Fruit fly (Drosophila melanogaster) whole organism, embryonic: Measurements from ENCODE around the gene CG43339.

Experiments
- Ada2b ChIP-seq: fragments of 200-800 bp; sonication (Bioruptor generic); IDR thresholded peaks from 2 replicates; pipeline ENCODE4 v1.3.6; 2022; ENCODE audit warnings: missing biosample characterization, missing genetic modification characterization
- Blimp-1 ChIP-seq: fragments of 200-800 bp; sonication (Bioruptor generic); optimal IDR thresholded peaks from 3 replicates; lab custom pipeline; 2018; ENCODE audit warnings: missing biosample characterization, missing genetic modification characterization, mild to moderate bottlenecking, moderate library complexity, missing genetic modification reagents
- C15 ChIP-seq: fragments of 200-800 bp; sonication (Bioruptor generic); IDR thresholded peaks from 3 replicates; pipeline ENCODE4 v1.3.6; 2022; ENCODE audit warnings: missing biosample characterization, missing genetic modification characterization
- CG11085 ChIP-seq: fragments of 200-800 bp; sonication (Bioruptor generic); IDR thresholded peaks from 2 replicates; pipeline ENCODE4 v1.3.6; 2022; ENCODE audit warnings: missing biosample characterization, missing genetic modification characterization
- CG12299 ChIP-seq: fragments of 200-800 bp; sonication (Bioruptor generic); optimal IDR thresholded peaks from 2 replicates; lab custom pipeline; 2018; ENCODE audit warnings: missing biosample characterization, mild to moderate bottlenecking, missing genetic modification characterization
- CG13296 ChIP-seq: fragments of 200-800 bp; sonication (Bioruptor generic); optimal IDR thresholded peaks from 3 replicates; lab custom pipeline; 2018; ENCODE audit warnings: missing biosample characterization, mild to moderate bottlenecking, missing genetic modification characterization
- CG15011 ChIP-seq: fragments of 200-800 bp; sonication (Bioruptor generic); optimal IDR thresholded peaks from 3 replicates; lab custom pipeline; 2018; ENCODE audit warnings: missing biosample characterization, mild to moderate bottlenecking, missing genetic modification characterization
- CG1529 ChIP-seq: fragments of 200-800 bp; sonication (Bioruptor generic); optimal IDR thresholded peaks from 3 replicates; lab custom pipeline; 2018; ENCODE audit warnings: missing biosample characterization, missing genetic modification characterization
- CG17829 ChIP-seq: fragments of 200-800 bp; optimal IDR thresholded peaks from 2 replicates; lab custom pipeline; 2019; ENCODE audit warnings: missing biosample characterization, mild to moderate bottlenecking, missing genetic modification characterization, moderate library complexity
- CG18599 ChIP-seq: fragments of 200-800 bp; sonication (Bioruptor generic); optimal IDR thresholded peaks from 3 replicates; lab custom pipeline; 2017; ENCODE audit warnings: missing biosample characterization, missing genetic modification characterization, mild to moderate bottlenecking, moderate library complexity, missing genetic modification reagents
- CG2116 ChIP-seq: fragments of 200-800 bp; sonication (Bioruptor generic); optimal IDR thresholded peaks from 3 replicates; lab custom pipeline; 2018; ENCODE audit warnings: missing biosample characterization, mild to moderate bottlenecking, missing genetic modification characterization
- CG2712 ChIP-seq: fragments of 200-800 bp; optimal IDR thresholded peaks from 3 replicates; lab custom pipeline; 2019; ENCODE audit warnings: missing biosample characterization, mild to moderate bottlenecking, missing genetic modification characterization, moderate library complexity
- CG3065 ChIP-seq: fragments of 200-800 bp; sonication (Bioruptor generic); optimal IDR thresholded peaks from 2 replicates; lab custom pipeline; 2016; ENCODE audit warnings: missing biosample characterization, missing genetic modification characterization
- CG31388 ChIP-seq: fragments of 200-800 bp; sonication (Bioruptor generic); optimal IDR thresholded peaks from 2 replicates; lab custom pipeline; 2016; ENCODE audit warnings: missing biosample characterization, missing genetic modification characterization
- CG31441 ChIP-seq: fragments of 200-800 bp; sonication (Bioruptor generic); IDR thresholded peaks from 2 replicates; pipeline ENCODE4 v1.3.6; 2022; ENCODE audit warnings: missing biosample characterization, missing genetic modification characterization
- CG34224 ChIP-seq: fragments of 200-800 bp; sonication (Bioruptor generic); IDR thresholded peaks from 3 replicates; pipeline ENCODE4 v1.3.6; 2022; ENCODE audit warnings: missing biosample characterization, missing genetic modification characterization; ENCODE audit not compliant: partially characterized antibody
- CG3847 ChIP-seq: fragments of 200-800 bp; sonication (Bioruptor generic); IDR thresholded peaks from 2 replicates; pipeline ENCODE4 v1.3.6; 2022; ENCODE audit warnings: missing biosample characterization, missing genetic modification characterization
- CG4360 ChIP-seq: fragments of 200-800 bp; sonication (Bioruptor generic); IDR thresholded peaks from 2 replicates; pipeline ENCODE4 v1.3.6; 2022; ENCODE audit warnings: missing biosample characterization, missing genetic modification characterization
- CG6683 ChIP-seq: fragments of 200-800 bp; sonication (Bioruptor generic); optimal IDR thresholded peaks from 2 replicates; lab custom pipeline; 2017; ENCODE audit warnings: missing biosample characterization, mild to moderate bottlenecking, missing genetic modification characterization, missing genetic modification reagents
- CG6854 ChIP-seq: fragments of 200-800 bp; sonication (Bioruptor generic); optimal IDR thresholded peaks from 3 replicates; lab custom pipeline; 2017; ENCODE audit warnings: missing biosample characterization, mild to moderate bottlenecking, missing genetic modification characterization
- CG7963 ChIP-seq: fragments of 200-800 bp; sonication (Bioruptor generic); IDR thresholded peaks from 3 replicates; pipeline ENCODE4 v1.3.6; 2022; ENCODE audit warnings: missing biosample characterization, missing genetic modification characterization; ENCODE audit not compliant: partially characterized antibody
- CG8765 ChIP-seq: fragments of 200-800 bp; sonication (Bioruptor generic); IDR thresholded peaks from 2 replicates; pipeline ENCODE4 v1.3.6; 2022; ENCODE audit warnings: missing biosample characterization, missing genetic modification characterization
- CG9932 ChIP-seq: fragments of 200-800 bp; sonication (Bioruptor generic); IDR thresholded peaks from 2 replicates; pipeline ENCODE4 v1.3.6; 2022; ENCODE audit warnings: missing biosample characterization, missing genetic modification characterization
- D19B ChIP-seq: fragments of 200-800 bp; sonication (Bioruptor generic); optimal IDR thresholded peaks from 2 replicates; lab custom pipeline; 2017; ENCODE audit warnings: missing biosample characterization, mild to moderate bottlenecking, missing genetic modification characterization
- Dbx ChIP-seq: fragments of 200-800 bp; sonication (Bioruptor generic); IDR thresholded peaks from 3 replicates; pipeline ENCODE4 v1.3.6; 2022; ENCODE audit warnings: missing biosample characterization, missing genetic modification characterization
- Dip2 ChIP-seq: fragments of 200-800 bp; sonication (Bioruptor generic); IDR thresholded peaks from 2 replicates; pipeline ENCODE4 v1.3.6; 2022; ENCODE audit warnings: missing biosample characterization, missing genetic modification characterization
- Dip3 ChIP-seq: fragments of 200-800 bp; sonication (Bioruptor generic); optimal IDR thresholded peaks from 3 replicates; lab custom pipeline; 2016; ENCODE audit warnings: missing biosample characterization, missing genetic modification characterization
- H2.0 ChIP-seq: fragments of 200-800 bp; sonication (Bioruptor generic); IDR thresholded peaks from 2 replicates; pipeline ENCODE4 v1.3.6; 2022; ENCODE audit warnings: missing biosample characterization, missing genetic modification characterization
- HmgD ChIP-seq: fragments of 200-800 bp; sonication (Bioruptor generic); optimal IDR thresholded peaks from 3 replicates; lab custom pipeline; 2016; ENCODE audit warnings: missing biosample characterization, missing genetic modification characterization
- Hmr ChIP-seq: fragments of 200-800 bp; sonication (Bioruptor generic); optimal IDR thresholded peaks from 3 replicates; lab custom pipeline; 2017; ENCODE audit warnings: mild to moderate bottlenecking, missing biosample characterization, missing genetic modification reagents, missing genetic modification characterization
- Hr51 ChIP-seq, 2 experiments: fragments of 200-800 bp; sonication (Bioruptor generic); optimal IDR thresholded peaks; 2 replicates in 1 of 2; 3 replicates in 1 of 2; lab custom pipeline; 2016 to 2018; ENCODE audit warnings: missing biosample characterization in 2 of 2, missing genetic modification characterization in 2 of 2, mild to moderate bottlenecking in 1 of 2, moderate library complexity in 1 of 2
- Hr78 ChIP-seq, 2 experiments: fragments of 200-800 bp in 1 of 2; fragments of >200 bp in 1 of 2; sonication (Bioruptor generic) in 1 of 2; optimal IDR thresholded peaks; 2 replicates each; lab custom pipeline; 2017 to 2019; ENCODE audit warnings: missing biosample characterization in 2 of 2, missing genetic modification characterization in 2 of 2, mild to moderate bottlenecking in 1 of 2, moderate library complexity in 1 of 2
- Lhr ChIP-seq: fragments of 200-800 bp; sonication (Bioruptor generic); optimal IDR thresholded peaks from 3 replicates; lab custom pipeline; 2017; ENCODE audit warnings: mild to moderate bottlenecking, missing biosample characterization, missing genetic modification reagents, missing genetic modification characterization
- Meics ChIP-seq: fragments of 200-800 bp; sonication (Bioruptor generic); optimal IDR thresholded peaks from 2 replicates; lab custom pipeline; 2017; ENCODE audit warnings: missing biosample characterization, mild to moderate bottlenecking, missing genetic modification characterization
- Nf-YB ChIP-seq: fragments of 200-800 bp; sonication (Bioruptor generic); optimal IDR thresholded peaks from 3 replicates; lab custom pipeline; 2019; ENCODE audit warnings: missing biosample characterization, mild to moderate bottlenecking, missing genetic modification characterization, moderate library complexity
- Nf-YC ChIP-seq: fragments of 200-800 bp; optimal IDR thresholded peaks from 3 replicates; lab custom pipeline; 2019; ENCODE audit warnings: missing biosample characterization, mild to moderate bottlenecking, missing genetic modification characterization, moderate library complexity
- Opbp ChIP-seq: fragments of 200-800 bp; sonication (Bioruptor generic); IDR thresholded peaks from 3 replicates; pipeline ENCODE4 v1.3.6; 2022; ENCODE audit warnings: missing biosample characterization, missing genetic modification characterization; ENCODE audit not compliant: partially characterized antibody
- Vsx1 ChIP-seq: fragments of 200-800 bp; sonication (Bioruptor generic); optimal IDR thresholded peaks from 2 replicates; lab custom pipeline; 2017; ENCODE audit warnings: missing biosample characterization, mild to moderate bottlenecking, missing genetic modification characterization, missing genetic modification reagents
- Xrp1 ChIP-seq: fragments of 200-800 bp; sonication (Bioruptor generic); IDR thresholded peaks from 2 replicates; pipeline ENCODE4 v1.3.6; 2022; ENCODE audit warnings: missing biosample characterization, missing genetic modification characterization
- cwo ChIP-seq: fragments of 200-800 bp; sonication (Bioruptor generic); optimal IDR thresholded peaks from 3 replicates; lab custom pipeline; 2017; ENCODE audit warnings: missing biosample characterization, missing genetic modification characterization, mild to moderate bottlenecking, moderate library complexity, missing genetic modification reagents
- esg ChIP-seq: fragments of 200-800 bp; sonication (Bioruptor generic); conservative IDR thresholded peaks from 2 replicates; pipeline ENCODE4 v1.3.6; 2022; ENCODE audit warnings: missing biosample characterization, missing genetic modification characterization
- gro ChIP-seq: fragments of 200-800 bp; sonication (Bioruptor generic); optimal IDR thresholded peaks from 2 replicates; lab custom pipeline; 2016; ENCODE audit warnings: missing biosample characterization, missing genetic modification characterization
- h ChIP-seq: fragments of >200 bp; optimal IDR thresholded peaks from 2 replicates; lab custom pipeline; 2017
- lbe ChIP-seq: fragments of 200-800 bp; sonication (Bioruptor generic); optimal IDR thresholded peaks from 2 replicates; lab custom pipeline; 2016; ENCODE audit warnings: missing biosample characterization, mild to moderate bottlenecking, missing genetic modification characterization
- nau ChIP-seq: fragments of 200-800 bp; sonication (Bioruptor generic); optimal IDR thresholded peaks from 3 replicates; lab custom pipeline; 2017; ENCODE audit warnings: missing biosample characterization, mild to moderate bottlenecking, missing genetic modification characterization, missing genetic modification reagents
- pzg ChIP-seq: fragments of 200-800 bp; sonication (Bioruptor generic); optimal IDR thresholded peaks from 3 replicates; lab custom pipeline; 2018; ENCODE audit warnings: missing biosample characterization, mild to moderate bottlenecking, missing genetic modification characterization, moderate library complexity
- ranshi ChIP-seq: fragments of 200-800 bp; sonication (Bioruptor generic); IDR thresholded peaks from 2 replicates; pipeline ENCODE4 v1.3.6; 2022; ENCODE audit warnings: missing biosample characterization, missing genetic modification characterization
- slp2 ChIP-seq: fragments of 200-800 bp; sonication (Bioruptor generic); optimal IDR thresholded peaks from 2 replicates; lab custom pipeline; 2016; ENCODE audit warnings: missing biosample characterization, missing genetic modification characterization
- ttk ChIP-seq: fragments of 200-800 bp; sonication (Bioruptor generic); IDR thresholded peaks from 2 replicates; pipeline ENCODE4 v2.1.2; 2022; ENCODE audit warnings: missing biosample characterization, missing genetic modification characterization
- usp ChIP-seq: fragments of >200 bp; optimal IDR thresholded peaks from 2 replicates; lab custom pipeline; 2017; ENCODE audit warnings: missing biosample characterization, missing genetic modification characterization
- wek ChIP-seq: fragments of 200-800 bp; sonication (Bioruptor generic); optimal IDR thresholded peaks from 3 replicates; lab custom pipeline; 2018; ENCODE audit warnings: missing biosample characterization, mild to moderate bottlenecking, missing genetic modification characterization, moderate library complexity
- yki ChIP-seq: fragments of >200 bp; optimal IDR thresholded peaks from 3 replicates; lab custom pipeline; 2018

Gene CG43339

dm6 chr2L:18658108-18658507, 15.0 kb downstream of the CG43339 start (continued):
- TF ChIP-seq slp2 (GFP tag; lab: Kevin White, UChicago) (no peak), CG12299 (tag; lab: Kevin White, UChicago) (no peak), Vsx1 (GFP tag; lab: Kevin White, UChicago) (no peak), yki (lab: Kevin White, UChicago) (no peak), Dip3 (GFP tag; lab: Kevin White, UChicago) (no peak), nau (GFP tag; lab: Kevin White, UChicago) (no peak), H2.0 (GFP tag; lab: Robert Waterston, UW) (no peak), CG34224 (GFP tag; lab: Robert Waterston, UW) (no peak), Hr78 (GFP tag; optimal IDR thresholded peaks at IDR 0.05; lab: Kevin White, UChicago) (no peak), Blimp-1 (GFP tag; lab: Kevin White, UChicago) (peak; percentile 36), CG6854 (GFP tag; lab: Kevin White, UChicago) (peak; percentile 35), Xrp1 (GFP tag; lab: Robert Waterston, UW) (peak; percentile 25; the same call in 1 of the 2 replicates), D19B (GFP tag; lab: Kevin White, UChicago) (no peak), CG6683 (GFP tag; lab: Kevin White, UChicago) (peak; percentile 9), esg (no peak), CG15011 (peak; percentile 31), CG1529 (GFP tag; lab: Kevin White, UChicago) (no peak), Hr51 (GFP tag; optimal IDR thresholded peaks at IDR 0.05; lab: Kevin White, UChicago) (peak in 1 of 2 experiments; percentile 52), h (lab: Kevin White, UChicago) (no peak), CG13296 (peak; percentile 31), CG31441 (GFP tag; lab: Robert Waterston, UW) (peak; percentile 52; the same call in 1 of the 2 replicates), lbe (GFP tag; lab: Kevin White, UChicago) (no peak), Lhr (no peak), Opbp (GFP tag; lab: Robert Waterston, UW) (no peak), Nf-YB (GFP tag; lab: Kevin White, UChicago) (no peak), pzg (GFP tag; lab: Kevin White, UChicago) (no peak), Hmr (peak; percentile 23), wek (GFP tag; lab: Kevin White, UChicago) (no peak), cwo (GFP tag; lab: Kevin White, UChicago) (peak; percentile 35), Dip2 (GFP tag; lab: Robert Waterston, UW) (no peak), CG3847 (GFP tag; lab: Robert Waterston, UW) (no peak), Meics (GFP tag; lab: Kevin White, UChicago) (peak; percentile 67), CG17829 (tag; lab: Kevin White, UChicago) (no peak), HmgD (no peak), CG7963 (GFP tag; lab: Robert Waterston, UW) (no peak), Ada2b (GFP tag; lab: Robert Waterston, UW) (peak; percentile 51; the same call in 1 of the 2 replicates), CG18599 (peak; percentile 66), CG8765 (no peak), Dbx (no peak), usp (GFP tag; lab: Kevin White, UChicago) (no peak), CG31388 (GFP tag; lab: Kevin White, UChicago) (no peak), CG9932 (GFP tag; lab: Robert Waterston, UW) (no peak), CG11085 (no peak), C15 (GFP tag; lab: Robert Waterston, UW) (no peak), CG2712 (tag; lab: Kevin White, UChicago) (peak; percentile 25), Nf-YC (tag; lab: Kevin White, UChicago) (peak; percentile 9), ranshi (GFP tag; lab: Robert Waterston, UW) (no peak), ttk (GFP tag; lab: Robert Waterston, UW) (no peak), gro (no peak), CG3065 (GFP tag; lab: Kevin White, UChicago) (no peak), CG4360 (GFP tag; lab: Robert Waterston, UW) (no peak), CG2116 (GFP tag; lab: Kevin White, UChicago) (no peak)
